Worm (Caenorhabditis elegans): Measurements from ENCODE around the gene nhr-232.

The nhr-232 gene

ce11 chrV:10307283-10307682 lies 51.3 kb downstream of the nhr-232 start, which contains the start of gene che-12:
Gene che-12, minus strand, starts transcription at chrV:10307383.
- no peak for TF ChIP-seq unc-62 (GFP tag; optimal IDR thresholded peaks at IDR 0.05)
